Worm (Caenorhabditis elegans): ENCODE data around the gene glr-5.

Gene glr-5

ce11 chrV:8767041-8767440 is 50.7 kb downstream of the glr-5 start:
- no peak for TF ChIP-seq ref-1 (GFP tag; conservative IDR thresholded peaks at IDR 0.05)
- no peak for TF ChIP-seq tab-1 (GFP tag; IDR thresholded peaks at IDR 0.05)
- TF ChIP-seq cog-1 (tag; optimal IDR thresholded peaks at IDR 0.05): no peak
- TF ChIP-seq flt-1 (GFP tag; IDR thresholded peaks at IDR 0.05): no peak
- TF ChIP-seq T22C8.4 (GFP tag; IDR thresholded peaks at IDR 0.05): no peak
- TF ChIP-seq ztf-23 (GFP tag; IDR thresholded peaks at IDR 0.05): no peak
- no peak for TF ChIP-seq ztf-29 (GFP tag; IDR thresholded peaks at IDR 0.05)
- TF ChIP-seq med-1 (GFP tag; optimal IDR thresholded peaks at IDR 0.05; ENCODE audit: insufficient read depth): no peak
- no peak for TF ChIP-seq klf-2 (GFP tag; conservative IDR thresholded peaks at IDR 0.05)

- TF ChIP-seq med-1 (GFP tag; optimal IDR thresholded peaks at IDR 0.05; ENCODE audit: insufficient read depth): no peak
- TF ChIP-seq ztf-23 (GFP tag; IDR thresholded peaks at IDR 0.05): no peak
- no peak for TF ChIP-seq ref-1 (GFP tag; conservative IDR thresholded peaks at IDR 0.05)
- TF ChIP-seq ztf-29 (GFP tag; IDR thresholded peaks at IDR 0.05): no peak
- no peak for TF ChIP-seq T22C8.4 (GFP tag; IDR thresholded peaks at IDR 0.05)
- TF ChIP-seq flt-1 (GFP tag; IDR thresholded peaks at IDR 0.05): no peak
- no peak for TF ChIP-seq tab-1 (GFP tag; IDR thresholded peaks at IDR 0.05)
Measured at ce11 chrV:8767493-8767892, 51.2 kb downstream of the glr-5 start.

ce11 chrV:8768481-8768959 is 52.2 kb downstream of the glr-5 start, which contains the start of gene B0507.3:
TSS of gene B0507.3 (plus strand) at chrV:8768909.
- TF ChIP-seq ztf-29 (GFP tag; IDR thresholded peaks at IDR 0.05) (no peak), med-1 (GFP tag; optimal IDR thresholded peaks at IDR 0.05; ENCODE audit: insufficient read depth) (no peak), flt-1 (GFP tag; IDR thresholded peaks at IDR 0.05) (no peak), tab-1 (GFP tag; IDR thresholded peaks at IDR 0.05) (no peak), klf-2 (GFP tag; conservative IDR thresholded peaks at IDR 0.05) (no peak), ref-1 (GFP tag; conservative IDR thresholded peaks at IDR 0.05) (no peak), ztf-23 (GFP tag; IDR thresholded peaks at IDR 0.05) (no peak), T22C8.4 (GFP tag; IDR thresholded peaks at IDR 0.05) (no peak), cog-1 (tag; optimal IDR thresholded peaks at IDR 0.05) (no peak)

- TF ChIP-seq T22C8.4 (GFP tag; IDR thresholded peaks at IDR 0.05) (no peak), cog-1 (tag; optimal IDR thresholded peaks at IDR 0.05) (no peak), med-1 (GFP tag; optimal IDR thresholded peaks at IDR 0.05; ENCODE audit: insufficient read depth) (no peak), ztf-29 (GFP tag; IDR thresholded peaks at IDR 0.05) (no peak), tab-1 (GFP tag; IDR thresholded peaks at IDR 0.05) (no peak), flt-1 (GFP tag; IDR thresholded peaks at IDR 0.05) (no peak), ztf-23 (GFP tag; IDR thresholded peaks at IDR 0.05) (no peak), klf-2 (GFP tag; conservative IDR thresholded peaks at IDR 0.05) (no peak), ref-1 (GFP tag; conservative IDR thresholded peaks at IDR 0.05) (no peak)
Measured at ce11 chrV:8769154-8769553, 52.9 kb downstream of the glr-5 start.
